6 worm cellular contexts compared by ENCODE assay signal in the genomic region with DNA sequence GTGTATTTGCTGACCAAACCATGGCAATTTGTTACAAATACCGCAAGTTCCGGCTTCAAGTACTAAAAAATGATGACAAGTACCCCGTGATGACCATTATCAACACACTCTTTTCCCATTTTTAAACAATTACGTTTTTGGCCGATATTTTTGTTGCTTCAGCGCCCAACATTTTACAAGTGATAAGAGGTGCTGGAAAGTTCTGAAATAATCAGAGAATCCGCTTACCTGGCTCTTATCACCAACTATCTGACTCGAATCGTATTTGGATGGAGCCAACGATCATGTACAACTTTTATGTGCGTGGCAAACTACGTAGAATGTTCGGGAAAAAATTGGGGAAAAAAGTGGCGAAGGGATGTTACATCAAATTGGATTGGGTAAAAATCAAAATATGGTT.
TF ChIP-seq lines count a peak whose summit lies in the region.

No protein-coding gene starts in this region.

TF ChIP-seq in whole organism, L1 larva, 84 proteins besides CTCF, POLR2A, EP300 and RAD21 (continues in another document):
- peak; percentile 33 for TF ChIP-seq pax-3 (tag; optimal IDR thresholded peaks at IDR 0.05; lab: Kevin White, UChicago)
- TF ChIP-seq ces-1 (GFP tag; optimal IDR thresholded peaks at IDR 0.05; lab: Kevin White, UChicago), result no peak
- no peak for TF ChIP-seq C16A3.4 (tag; optimal IDR thresholded peaks at IDR 0.05; lab: Kevin White, UChicago)
- no peak for TF ChIP-seq mef-2 (tag; optimal IDR thresholded peaks at IDR 0.05; lab: Kevin White, UChicago)
- no peak for TF ChIP-seq C34B4.2 (tag; optimal IDR thresholded peaks at IDR 0.05; lab: Kevin White, UChicago)
- TF ChIP-seq C04F5.9 (tag; optimal IDR thresholded peaks at IDR 0.05; lab: Kevin White, UChicago), result no peak
- no peak for TF ChIP-seq nhr-84 (tag; optimal IDR thresholded peaks at IDR 0.05; lab: Kevin White, UChicago)
- no peak for TF ChIP-seq mab-9 (GFP tag; IDR thresholded peaks at IDR 0.05; lab: Robert Waterston, UW)
- peak; percentile 14 for TF ChIP-seq nhr-90 (tag; optimal IDR thresholded peaks at IDR 0.05; lab: Kevin White, UChicago; ENCODE audit: poor library complexity)
- TF ChIP-seq F16B12.6 (tag; optimal IDR thresholded peaks at IDR 0.05; lab: Kevin White, UChicago), result no peak
- peak; percentile 48 for TF ChIP-seq hpl-2 (GFP tag; optimal IDR thresholded peaks at IDR 0.05; lab: Kevin White, UChicago)
- TF ChIP-seq tbx-2 (tag; optimal IDR thresholded peaks at IDR 0.05; lab: Kevin White, UChicago), result no peak
- TF ChIP-seq nhr-77 (tag; optimal IDR thresholded peaks at IDR 0.05; lab: Kevin White, UChicago), result no peak
- TF ChIP-seq ama-1 (optimal IDR thresholded peaks at IDR 0.05; lab: Kevin White, UChicago), result no peak
- no peak for TF ChIP-seq ets-5 (GFP tag; IDR thresholded peaks at IDR 0.05; lab: Robert Waterston, UW)

TF ChIP-seq in whole organism, L2 larva, 48 proteins besides CTCF, POLR2A, EP300 and RAD21 (continues in another document):
- TF ChIP-seq ceh-16 (tag; optimal IDR thresholded peaks at IDR 0.05; lab: Kevin White, UChicago) (no peak), ama-1 (optimal IDR thresholded peaks at IDR 0.05; lab: Kevin White, UChicago) (no peak), peb-1 (tag; optimal IDR thresholded peaks at IDR 0.05; lab: Kevin White, UChicago) (no peak), sma-3 (GFP tag; optimal IDR thresholded peaks at IDR 0.05; lab: Kevin White, UChicago) (peak; percentile 29), gmeb-1 (tag; optimal IDR thresholded peaks at IDR 0.05; lab: Kevin White, UChicago) (peak; percentile 39), nhr-237 (tag; optimal IDR thresholded peaks at IDR 0.05; lab: Kevin White, UChicago) (no peak), egl-27 (tag; optimal IDR thresholded peaks at IDR 0.05; lab: Kevin White, UChicago) (no peak), blmp-1 (tag; optimal IDR thresholded peaks at IDR 0.05; lab: Kevin White, UChicago; ENCODE audit: insufficient read depth) (no peak), C34F6.9 (tag; optimal IDR thresholded peaks at IDR 0.05; lab: Kevin White, UChicago) (no peak), mdl-1 (tag; optimal IDR thresholded peaks at IDR 0.05; lab: Kevin White, UChicago) (no peak), zag-1 (tag; optimal IDR thresholded peaks at IDR 0.05; lab: Kevin White, UChicago) (no peak), nhr-12 (tag; optimal IDR thresholded peaks at IDR 0.05; lab: Kevin White, UChicago) (no peak), nhr-77 (tag; optimal IDR thresholded peaks at IDR 0.05; lab: Kevin White, UChicago) (no peak), nhr-10 (tag; optimal IDR thresholded peaks at IDR 0.05; lab: Kevin White, UChicago) (no peak), unc-39 (tag; optimal IDR thresholded peaks at IDR 0.05; lab: Kevin White, UChicago) (no peak), crh-2 (tag; optimal IDR thresholded peaks at IDR 0.05; lab: Kevin White, UChicago) (peak; percentile 86)

TF ChIP-seq in whole organism, L3 larva, 47 proteins besides CTCF, POLR2A, EP300 and RAD21 (continues in another document):
- no peak for TF ChIP-seq snpc-4 (tag; optimal IDR thresholded peaks at IDR 0.05; lab: Kevin White, UChicago)
- no peak for TF ChIP-seq unc-62 (GFP tag; optimal IDR thresholded peaks at IDR 0.05; lab: Kevin White, UChicago)
- peak; percentile 7 for TF ChIP-seq lsy-12 (tag; optimal IDR thresholded peaks at IDR 0.05; lab: Kevin White, UChicago)
- no peak for TF ChIP-seq R02D3.7 (tag; optimal IDR thresholded peaks at IDR 0.05; lab: Kevin White, UChicago)
- TF ChIP-seq pqm-1 (tag; optimal IDR thresholded peaks at IDR 0.05; lab: Kevin White, UChicago), result peak; percentile 96
- TF ChIP-seq jun-1 (tag; optimal IDR thresholded peaks at IDR 0.05; lab: Kevin White, UChicago), result peak; percentile 68
- no peak for TF ChIP-seq aly-2 (tag; optimal IDR thresholded peaks at IDR 0.05; lab: Kevin White, UChicago)
- no peak for TF ChIP-seq fkh-2 (tag; optimal IDR thresholded peaks at IDR 0.05; lab: Kevin White, UChicago)
- peak; percentile 1 for TF ChIP-seq skn-1 (tag; optimal IDR thresholded peaks at IDR 0.05; lab: Kevin White, UChicago)
- TF ChIP-seq ama-1 (optimal IDR thresholded peaks at IDR 0.05; lab: Kevin White, UChicago), result no peak
- TF ChIP-seq nhr-28 (tag; optimal IDR thresholded peaks at IDR 0.05; lab: Kevin White, UChicago), result no peak
- TF ChIP-seq ceh-9 (tag; optimal IDR thresholded peaks at IDR 0.05; lab: Kevin White, UChicago), result no peak
- no peak for TF ChIP-seq nhr-67 (tag; optimal IDR thresholded peaks at IDR 0.05; lab: Kevin White, UChicago)
- TF ChIP-seq egl-5 (tag; optimal IDR thresholded peaks at IDR 0.05; lab: Kevin White, UChicago), result no peak
- no peak for TF ChIP-seq nfya-1 (tag; optimal IDR thresholded peaks at IDR 0.05; lab: Kevin White, UChicago; ENCODE audit: insufficient read depth)
- no peak for TF ChIP-seq nhr-11 (tag; optimal IDR thresholded peaks at IDR 0.05; lab: Kevin White, UChicago)

TF ChIP-seq in whole organism, L4 larva, 104 proteins besides CTCF, POLR2A, EP300 and RAD21 (continues in another document):
- 0 out of 2 replicates have a peak, but pooled peaks have one; percentile 39 for TF ChIP-seq tra-1 (GFP tag; IDR thresholded peaks at IDR 0.05; lab: Robert Waterston, UW)
- peak; percentile 77 for TF ChIP-seq hlh-11 (tag; optimal IDR thresholded peaks at IDR 0.05; lab: Kevin White, UChicago)
- TF ChIP-seq F49E8.2 (tag; optimal IDR thresholded peaks at IDR 0.05; lab: Kevin White, UChicago; ENCODE audit: borderline replicate concordance), result no peak
- TF ChIP-seq ceh-28 (tag; optimal IDR thresholded peaks at IDR 0.05; lab: Kevin White, UChicago), result no peak
- TF ChIP-seq F37D6.2 (tag; optimal IDR thresholded peaks at IDR 0.05; lab: Kevin White, UChicago), result no peak
- peak; percentile 34 for TF ChIP-seq mep-1 (tag; optimal IDR thresholded peaks at IDR 0.05; lab: Kevin White, UChicago)
- no peak for TF ChIP-seq ama-1 (optimal IDR thresholded peaks at IDR 0.05; lab: Kevin White, UChicago)
- no peak for TF ChIP-seq F10B5.3 (tag; optimal IDR thresholded peaks at IDR 0.05; lab: Kevin White, UChicago)
- TF ChIP-seq hlh-30 (tag; optimal IDR thresholded peaks at IDR 0.05; lab: Kevin White, UChicago; ENCODE audit: insufficient read depth), result peak; percentile 55
- no peak for TF ChIP-seq rbr-2 (tag; optimal IDR thresholded peaks at IDR 0.05; lab: Kevin White, UChicago)
- no peak for TF ChIP-seq aly-2 (tag; optimal IDR thresholded peaks at IDR 0.05; lab: Kevin White, UChicago)
- no peak for TF ChIP-seq pha-4 (GFP tag; IDR thresholded peaks at IDR 0.05; lab: Robert Waterston, UW)
- no peak for TF ChIP-seq pha-4 (tag; optimal IDR thresholded peaks at IDR 0.05; lab: Kevin White, UChicago)
- no peak for TF ChIP-seq T20F7.1 (GFP tag; optimal IDR thresholded peaks at IDR 0.05; lab: Kevin White, UChicago)
- no peak for TF ChIP-seq mxl-2 (GFP tag; conservative IDR thresholded peaks at IDR 0.05; lab: Robert Waterston, UW)
- TF ChIP-seq saeg-2 (GFP tag; IDR thresholded peaks at IDR 0.05; lab: Robert Waterston, UW), result no peak

TF ChIP-seq in whole organism, late embryonic, 69 proteins besides CTCF, POLR2A, EP300 and RAD21:
- TF ChIP-seq ama-1 (optimal IDR thresholded peaks at IDR 0.05; lab: Kevin White, UChicago) (no peak), ceh-48 (tag; optimal IDR thresholded peaks at IDR 0.05; lab: Kevin White, UChicago) (no peak), elt-2 (tag; optimal IDR thresholded peaks at IDR 0.05; lab: Kevin White, UChicago) (peak; percentile 42)

TF ChIP-seq in whole organism, young adult, 124 proteins besides CTCF, POLR2A, EP300 and RAD21 (continues in another document):
- TF ChIP-seq rcor-1 (GFP tag; IDR thresholded peaks at IDR 0.05; lab: Robert Waterston, UW) (no peak), ztf-18 (tag; optimal IDR thresholded peaks at IDR 0.05; lab: Kevin White, UChicago) (no peak), B0336.3 (GFP tag; IDR thresholded peaks at IDR 0.05; lab: Robert Waterston, UW) (peak; percentile 40; the same call in 1 of the 2 replicates), athp-1 (tag; optimal IDR thresholded peaks at IDR 0.05; lab: Kevin White, UChicago) (no peak), F39B2.1 (GFP tag; IDR thresholded peaks at IDR 0.05; lab: Robert Waterston, UW) (no peak), nhr-80 (tag; optimal IDR thresholded peaks at IDR 0.05; lab: Kevin White, UChicago) (peak; percentile 74), pbrm-1 (GFP tag; IDR thresholded peaks at IDR 0.05; lab: Robert Waterston, UW) (no peak), ztf-6 (GFP tag; IDR thresholded peaks at IDR 0.05; lab: Robert Waterston, UW) (no peak), zfh-2 (GFP tag; conservative IDR thresholded peaks at IDR 0.05; lab: Robert Waterston, UW) (no peak), hmg-20 (GFP tag; IDR thresholded peaks at IDR 0.05; lab: Robert Waterston, UW) (no peak), tbp1 (GFP tag; optimal IDR thresholded peaks at IDR 0.05; lab: Kevin White, UChicago) (peak; percentile 21), Y56A3A.18 (GFP tag; IDR thresholded peaks at IDR 0.05; lab: Robert Waterston, UW) (no peak), attf-3 (GFP tag; conservative IDR thresholded peaks at IDR 0.05; lab: Robert Waterston, UW) (no peak), attf-5 (GFP tag; optimal IDR thresholded peaks at IDR 0.05; lab: Kevin White, UChicago) (peak; percentile 26), akir-1 (GFP tag; optimal IDR thresholded peaks at IDR 0.05; lab: Kevin White, UChicago) (no peak), ztf-22 (GFP tag; optimal IDR thresholded peaks at IDR 0.05; lab: Kevin White, UChicago) (peak; percentile 34), let-607 (tag; optimal IDR thresholded peaks at IDR 0.05; lab: Kevin White, UChicago) (peak in 1 of 2 experiments; percentile 50), F23B12.7 (tag; optimal IDR thresholded peaks at IDR 0.05; lab: Kevin White, UChicago; ENCODE audit: insufficient read depth) (no peak), nfya-2 (GFP tag; IDR thresholded peaks at IDR 0.05; lab: Robert Waterston, UW) (no peak), lin-54 (GFP tag; optimal IDR thresholded peaks at IDR 0.05; lab: Kevin White, UChicago) (no peak), tlf-1 (GFP tag; optimal IDR thresholded peaks at IDR 0.05; lab: Kevin White, UChicago) (peak; percentile 25), mcd-1 (GFP tag; IDR thresholded peaks at IDR 0.05; lab: Robert Waterston, UW) (no peak), him-1 (tag; optimal IDR thresholded peaks at IDR 0.05; lab: Kevin White, UChicago) (no peak), let-526 (GFP tag; IDR thresholded peaks at IDR 0.05; lab: Robert Waterston, UW) (0 out of 2 replicates have a peak, but pooled peaks have one; percentile 32), dox-1 (GFP tag; IDR thresholded peaks at IDR 0.05; lab: Robert Waterston, UW) (no peak), lir-1 (GFP tag; conservative IDR thresholded peaks at IDR 0.05; lab: Robert Waterston, UW) (no peak), ets-4 (GFP tag; optimal IDR thresholded peaks at IDR 0.05; lab: Kevin White, UChicago) (peak; percentile 80), lsy-27 (tag; optimal IDR thresholded peaks at IDR 0.05; lab: Kevin White, UChicago; ENCODE audit: borderline replicate concordance, insufficient read depth) (no peak), nfyb-1 (GFP tag; IDR thresholded peaks at IDR 0.05; lab: Robert Waterston, UW) (0 out of 2 replicates have a peak, but pooled peaks have one; percentile 56), F10E7.11 (tag; optimal IDR thresholded peaks at IDR 0.05; lab: Kevin White, UChicago) (no peak), F22D6.2 (tag; optimal IDR thresholded peaks at IDR 0.05; lab: Kevin White, UChicago) (no peak)
